Worm (Caenorhabditis elegans) whole organism, L2 larva: ENCODE measurements around the gene twk-8.

Experiments
- F13H6.1 ChIP-seq: sonication (generic microtip); optimal IDR thresholded peaks from 2 replicates; lab custom pipeline; 2016; ENCODE audit warnings: missing genetic modification characterization, missing compliant biosample characterization
- R02D3.7 ChIP-seq: fragments of 150-350 bp; optimal IDR thresholded peaks from 2 replicates; lab custom pipeline; 2014; ENCODE audit warnings: missing biosample characterization, missing genetic modification characterization
- dmd-4 ChIP-seq: sonication (generic microtip); optimal IDR thresholded peaks from 2 replicates; lab custom pipeline; 2017; ENCODE audit warnings: missing biosample characterization, missing genetic modification characterization
- nhr-237 ChIP-seq: fragments of 150-350 bp; optimal IDR thresholded peaks from 2 replicates; lab custom pipeline; 2014; ENCODE audit warnings: missing biosample characterization, missing genetic modification characterization
- snpc-4 ChIP-seq: fragments of 150-350 bp; optimal IDR thresholded peaks from 2 replicates; lab custom pipeline; 2014; ENCODE audit warnings: missing biosample characterization, missing genetic modification characterization

- TF ChIP-seq F13H6.1 (tag; lab: Kevin White, UChicago) (no peak), R02D3.7 (tag; lab: Kevin White, UChicago) (no peak), dmd-4 (no peak), nhr-237 (no peak), snpc-4 (tag; lab: Kevin White, UChicago) (no peak)
Measured at ce11 chrIV:9100835-9101234, 18.7 kb downstream of the twk-8 start.
